Worm (Caenorhabditis elegans) whole organism, young adult: ENCODE data around the gene gid-7.

Source experiments
- B0035.1 ChIP-seq: sonication (generic microtip); optimal IDR thresholded peaks from 2 replicates; lab custom pipeline; 2016; ENCODE audit warnings: missing genetic modification characterization, mild to moderate bottlenecking, missing compliant biosample characterization, missing genotype, missing genetic modification reagents
- F10E7.11 ChIP-seq: sonication (generic microtip); optimal IDR thresholded peaks from 2 replicates; lab custom pipeline; 2017; ENCODE audit warnings: mild to moderate bottlenecking, missing genetic modification characterization, moderate library complexity, missing compliant biosample characterization
- F57A8.1 ChIP-seq: fragments of 200-800 bp; sonication (Bioruptor generic); optimal IDR thresholded peaks from 2 replicates; lab custom pipeline; 2018; ENCODE audit warnings: mild to moderate bottlenecking, missing genetic modification characterization, moderate library complexity, missing compliant biosample characterization
- K12H6.12 ChIP-seq: fragments of 200-800 bp; sonication (Bioruptor generic); optimal IDR thresholded peaks from 2 replicates; lab custom pipeline; 2018; ENCODE audit warnings: mild to moderate bottlenecking, missing genetic modification characterization, missing compliant biosample characterization
- T26A5.8 ChIP-seq: sonication (generic microtip); optimal IDR thresholded peaks from 2 replicates; lab custom pipeline; 2016; ENCODE audit warnings: missing genetic modification characterization, missing compliant biosample characterization
- ama-1 ChIP-seq, 3 experiments: fragments of 150-350 bp in 1 of 3; sonication (generic microtip) in 2 of 3; optimal IDR thresholded peaks; 2 replicates each; lab custom pipeline; 2014 to 2018; ENCODE audit warnings: missing biosample characterization in 2 of 3, missing genetic modification characterization in 2 of 3, missing genetic modification reagents in 2 of 3
- atf-7 ChIP-seq: sonication (generic microtip); optimal IDR thresholded peaks from 2 replicates; lab custom pipeline; 2017; ENCODE audit warnings: mild to moderate bottlenecking, missing genetic modification characterization, missing compliant biosample characterization
- athp-1 ChIP-seq: sonication (generic microtip); optimal IDR thresholded peaks from 2 replicates; lab custom pipeline; 2017; ENCODE audit warnings: mild to moderate bottlenecking, missing genetic modification characterization, missing compliant biosample characterization
- attf-3 ChIP-seq: fragments of 200-800 bp; sonication (Bioruptor generic); conservative IDR thresholded peaks from 2 replicates; pipeline ENCODE4 v1.3.6; 2022; ENCODE audit warnings: missing genetic modification reagents, missing genetic modification characterization, missing compliant biosample characterization
- attf-6 ChIP-seq: fragments of 200-800 bp; sonication (Bioruptor generic); IDR thresholded peaks from 2 replicates; pipeline ENCODE4 v1.3.6; 2022; ENCODE audit warnings: missing genetic modification reagents, missing genetic modification characterization, missing compliant biosample characterization
- bed-1 ChIP-seq: fragments of 200-800 bp; sonication (Bioruptor generic); IDR thresholded peaks from 2 replicates; pipeline ENCODE4 v1.3.6; 2022; ENCODE audit warnings: missing genetic modification reagents, missing genetic modification characterization, missing compliant biosample characterization
- cebp-1 ChIP-seq, 2 experiments: fragments of 200-800 bp in 1 of 2; sonication (Bioruptor generic) in 1 of 2; sonication (generic microtip) in 1 of 2; IDR thresholded peaks in 1 of 2; optimal IDR thresholded peaks in 1 of 2; 2 replicates each; pipeline versions ENCODE4 v1.3.6 to Lab custom; 2017 to 2022; ENCODE audit warnings: missing compliant biosample characterization in 2 of 2, missing genetic modification characterization in 2 of 2, mild to moderate bottlenecking in 1 of 2, missing genetic modification reagents in 1 of 2, moderate library complexity in 1 of 2
- ceh-27 ChIP-seq: fragments of 200-800 bp; sonication (Bioruptor generic); optimal IDR thresholded peaks from 2 replicates; lab custom pipeline; 2018; ENCODE audit warnings: mild to moderate bottlenecking, missing genetic modification characterization, moderate library complexity, missing compliant biosample characterization
- ceh-40 ChIP-seq: fragments of 200-800 bp; sonication (Bioruptor generic); IDR thresholded peaks from 2 replicates; pipeline ENCODE4 v1.3.6; 2022; ENCODE audit warnings: missing genetic modification characterization, missing compliant biosample characterization
- ceh-58 ChIP-seq: fragments of 200-800 bp; sonication (Bioruptor generic); IDR thresholded peaks from 2 replicates; pipeline ENCODE4 v1.3.6; 2022; ENCODE audit warnings: missing genetic modification characterization, missing compliant biosample characterization
- chd-7 ChIP-seq: sonication (generic microtip); optimal IDR thresholded peaks from 2 replicates; lab custom pipeline; 2016; ENCODE audit warnings: mild to moderate bottlenecking, missing genetic modification characterization, moderate library complexity, missing compliant biosample characterization
- die-1 ChIP-seq: sonication (generic microtip); optimal IDR thresholded peaks from 2 replicates; lab custom pipeline; 2016; ENCODE audit warnings: missing genotype, mild to moderate bottlenecking, missing genetic modification characterization, missing compliant biosample characterization
- efl-1 ChIP-seq: fragments of 150-350 bp; optimal IDR thresholded peaks from 2 replicates; lab custom pipeline; 2014; ENCODE audit warnings: missing biosample characterization, missing genetic modification reagents, missing genetic modification characterization
- egl-18 ChIP-seq: fragments of 200-800 bp; sonication (Bioruptor generic); IDR thresholded peaks from 2 replicates; pipeline ENCODE4 v1.3.6; 2022; ENCODE audit warnings: missing genetic modification reagents, missing genetic modification characterization, missing compliant biosample characterization
- hmg-1.2 ChIP-seq: fragments of 200-800 bp; sonication (Bioruptor generic); IDR thresholded peaks from 2 replicates; pipeline ENCODE4 v1.3.6; 2022; ENCODE audit warnings: missing genetic modification reagents, missing genetic modification characterization, missing compliant biosample characterization
- hmg-20 ChIP-seq: fragments of 200-800 bp; sonication (Bioruptor generic); IDR thresholded peaks from 2 replicates; pipeline ENCODE4 v1.3.6; 2022; ENCODE audit warnings: missing genetic modification reagents, missing genetic modification characterization, missing compliant biosample characterization
- let-526 ChIP-seq: fragments of 200-800 bp; sonication (Bioruptor generic); IDR thresholded peaks from 2 replicates; pipeline ENCODE4 v1.3.6; 2022; ENCODE audit warnings: missing genetic modification reagents, missing genetic modification characterization, missing compliant biosample characterization
- lin-35 ChIP-seq, 3 experiments: fragments of 150-350 bp in 2 of 3; sonication (generic microtip) in 1 of 3; optimal IDR thresholded peaks; 2 replicates each; lab custom pipeline; 2014 to 2018; ENCODE audit warnings: missing biosample characterization in 3 of 3, missing genetic modification characterization in 3 of 3, missing genetic modification reagents in 3 of 3
- lin-40 ChIP-seq: sonication (generic microtip); optimal IDR thresholded peaks from 2 replicates; lab custom pipeline; 2016; ENCODE audit warnings: missing genetic modification characterization, mild to moderate bottlenecking, missing compliant biosample characterization, missing genotype, missing genetic modification reagents
- lsl-1 ChIP-seq: fragments of 200-800 bp; sonication (Bioruptor generic); optimal IDR thresholded peaks from 2 replicates; lab custom pipeline; 2018; ENCODE audit warnings: mild to moderate bottlenecking, missing genetic modification characterization, moderate library complexity, missing compliant biosample characterization
- madf-10 ChIP-seq: sonication (generic microtip); optimal IDR thresholded peaks from 2 replicates; lab custom pipeline; 2016; ENCODE audit warnings: mild to moderate bottlenecking, missing genetic modification characterization, missing compliant biosample characterization
- mcd-1 ChIP-seq: fragments of 200-800 bp; sonication (Bioruptor generic); IDR thresholded peaks from 2 replicates; pipeline ENCODE4 v1.3.6; 2022; ENCODE audit warnings: missing genetic modification reagents, missing genetic modification characterization, missing compliant biosample characterization
- nfyb-1 ChIP-seq: fragments of 200-800 bp; sonication (Bioruptor generic); IDR thresholded peaks from 2 replicates; pipeline ENCODE4 v1.3.6; 2022; ENCODE audit warnings: missing genetic modification reagents, missing genetic modification characterization, missing compliant biosample characterization
- pha-4 ChIP-seq: fragments of 150-350 bp; sonication (generic microtip); optimal IDR thresholded peaks from 2 replicates; lab custom pipeline; 2014; ENCODE audit warnings: missing biosample characterization, missing genetic modification reagents, missing genetic modification characterization
- snpc-3.4 ChIP-seq: sonication (generic microtip); optimal IDR thresholded peaks from 2 replicates; lab custom pipeline; 2017; ENCODE audit warnings: missing genetic modification characterization, mild to moderate bottlenecking, missing compliant biosample characterization, antibody characterized with exemption, moderate library complexity, missing genotype, missing genetic modification reagents
- snpc-4 ChIP-seq, 5 experiments: fragments of 150-350 bp in 1 of 5; sonication (generic microtip) in 4 of 5; optimal IDR thresholded peaks; 2 replicates each; lab custom pipeline; 2014 to 2018; ENCODE audit warnings: missing genetic modification characterization in 5 of 5, missing biosample characterization in 3 of 5, antibody characterized with exemption in 2 of 5, mild to moderate bottlenecking in 2 of 5, missing compliant biosample characterization in 2 of 5, missing genotype in 2 of 5, moderate library complexity in 2 of 5, missing genetic modification reagents in 1 of 5
- tbx-9 ChIP-seq: sonication (generic microtip); optimal IDR thresholded peaks from 2 replicates; lab custom pipeline; 2016; ENCODE audit warnings: borderline replicate concordance, missing genetic modification characterization, inconsistent platforms, missing compliant biosample characterization
- unc-130 ChIP-seq: sonication (generic microtip); optimal IDR thresholded peaks from 2 replicates; lab custom pipeline; 2016; ENCODE audit warnings: missing genetic modification reagents, missing genetic modification characterization, missing compliant biosample characterization
- unc-62 ChIP-seq: fragments of 150-350 bp; optimal IDR thresholded peaks from 2 replicates; lab custom pipeline; 2014; ENCODE audit warnings: missing biosample characterization, missing genetic modification reagents, missing genetic modification characterization
- zfh-2 ChIP-seq: fragments of 200-800 bp; sonication (Bioruptor generic); conservative IDR thresholded peaks from 2 replicates; pipeline ENCODE4 v1.3.6; 2022; ENCODE audit warnings: missing genetic modification reagents, missing genetic modification characterization, missing compliant biosample characterization
- ztf-25 ChIP-seq: fragments of 200-800 bp; sonication (Bioruptor generic); IDR thresholded peaks from 2 replicates; pipeline ENCODE4 v1.3.6; 2022; ENCODE audit warnings: missing genetic modification reagents, missing genetic modification characterization, missing compliant biosample characterization

gid-7 gene

DNA sequence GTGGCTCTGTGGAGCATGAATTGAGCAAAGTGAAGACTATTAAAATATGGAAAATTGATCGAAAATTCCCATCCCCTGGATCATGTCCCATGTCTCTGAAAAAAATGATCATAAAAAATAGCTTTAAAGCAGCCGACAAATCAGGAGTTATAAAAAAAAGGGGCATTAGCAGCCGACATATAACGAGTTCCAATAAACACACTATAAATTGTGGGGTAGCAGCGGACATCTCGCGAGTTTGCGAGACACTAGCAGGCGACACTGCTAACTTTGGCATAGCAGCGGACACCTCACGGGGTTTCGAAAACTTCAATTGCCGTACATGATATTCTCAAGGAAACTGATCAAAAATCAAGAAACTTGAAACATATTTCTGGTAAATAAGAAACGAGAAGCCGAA lies 17.6 kb downstream of the gid-7 start, which contains the start of gene hpo-36:
Gene hpo-36 (minus strand): TSS at position 101 of the 400 bp plus-strand sequence.
- no peak for TF ChIP-seq athp-1 (tag; lab: Kevin White, UChicago)
- no peak for TF ChIP-seq snpc-4 (GFP tag; optimal IDR thresholded peaks at IDR 0.05; lab: Kevin White, UChicago)
- TF ChIP-seq snpc-4 (tag; optimal IDR thresholded peaks at IDR 0.05; lab: Kevin White, UChicago) = peak in 2 of 4 experiments; percentile 9 to 29

DNA sequence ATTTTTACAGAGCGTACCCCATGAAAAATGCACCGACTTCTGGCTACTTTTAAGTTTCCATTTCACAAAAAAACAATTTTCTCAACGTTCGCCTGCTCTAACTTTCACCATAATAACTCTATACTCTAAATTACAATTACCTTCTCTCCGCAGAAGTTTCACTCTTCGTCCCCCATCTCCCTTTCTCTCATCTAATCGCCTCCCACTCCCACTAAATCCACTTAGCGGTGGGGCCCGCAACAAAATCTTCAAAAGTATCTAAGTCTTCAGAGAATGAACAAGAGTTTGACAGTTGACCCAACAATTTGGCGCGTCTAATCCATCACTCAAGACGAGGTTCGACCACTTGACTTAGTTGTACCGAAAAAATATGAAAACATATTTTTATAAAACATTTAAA lies 18.5 kb downstream of the gid-7 start:
- TF ChIP-seq T26A5.8 (tag; lab: Kevin White, UChicago) = no peak
- no peak for TF ChIP-seq ama-1 (optimal IDR thresholded peaks at IDR 0.05; lab: Kevin White, UChicago)
- TF ChIP-seq ama-1 (GFP tag; optimal IDR thresholded peaks at IDR 0.05; lab: Kevin White, UChicago) = no peak

ce11 chrV:3724772-3725171 lies 32.1 kb downstream of the gid-7 start, which contains the start of gene str-30:
str-30 (plus strand) TSS chrV:3725072.
- TF ChIP-seq F10E7.11 (tag; lab: Kevin White, UChicago) = no peak

ce11 chrV:3718507-3718906 lies 38.4 kb downstream of the gid-7 start:
- TF ChIP-seq madf-10 (tag; lab: Kevin White, UChicago) (no peak), die-1 (no peak), tbx-9 (tag; lab: Kevin White, UChicago) (no peak), egl-18 (no peak), hmg-20 (GFP tag; lab: Robert Waterston, UW) (no peak), B0035.1 (no peak), let-526 (GFP tag; lab: Robert Waterston, UW) (no peak), pha-4 (no peak), ztf-25 (no peak), zfh-2 (GFP tag; lab: Robert Waterston, UW) (no peak), hmg-1.2 (GFP tag; lab: Robert Waterston, UW) (no peak), ceh-40 (no peak), unc-62 (GFP tag; lab: Kevin White, UChicago) (no peak)
- TF ChIP-seq, all 124 proteins: peak for 0

DNA sequence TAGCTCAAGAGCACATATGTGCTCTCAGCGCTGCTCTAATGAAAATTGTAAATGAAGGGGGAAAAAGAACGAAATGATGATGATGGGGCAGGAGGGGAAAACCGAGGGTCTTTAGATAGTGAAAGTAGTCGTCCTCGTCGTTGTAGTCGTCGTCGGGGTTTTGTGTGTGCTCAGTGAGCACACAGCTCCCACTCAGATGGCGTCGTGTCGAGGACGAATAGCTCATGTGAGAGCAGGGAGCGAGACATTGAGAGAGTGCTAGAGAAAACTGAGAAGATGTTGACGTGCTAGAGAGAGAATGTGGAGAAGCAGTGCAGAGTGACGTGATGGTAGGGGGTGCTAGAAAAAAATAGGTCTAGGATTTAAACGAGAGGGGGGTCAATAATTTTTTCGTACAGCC lies 39.1 kb downstream of the gid-7 start:
- TF ChIP-seq nfyb-1 (GFP tag; lab: Robert Waterston, UW) (0 out of 2 replicates have a peak, but pooled peaks have one; percentile 25), bed-1 (no peak), attf-3 (GFP tag; lab: Robert Waterston, UW) (no peak), ceh-27 (GFP tag; lab: Kevin White, UChicago) (peak; percentile 61), snpc-3.4 (tag; lab: Kevin White, UChicago) (no peak), lin-35 (GFP tag; optimal IDR thresholded peaks at IDR 0.05; lab: Kevin White, UChicago) (peak in 1 of 3 experiments; percentile 17), zfh-2 (GFP tag; lab: Robert Waterston, UW) (0 out of 2 replicates have a peak, but pooled peaks have one; percentile 39), cebp-1 (GFP tag; IDR thresholded peaks at IDR 0.05; lab: Robert Waterston, UW) (no peak), cebp-1 (tag; optimal IDR thresholded peaks at IDR 0.05; lab: Kevin White, UChicago) (no peak), unc-130 (GFP tag; lab: Kevin White, UChicago) (no peak), lsl-1 (no peak)

DNA sequence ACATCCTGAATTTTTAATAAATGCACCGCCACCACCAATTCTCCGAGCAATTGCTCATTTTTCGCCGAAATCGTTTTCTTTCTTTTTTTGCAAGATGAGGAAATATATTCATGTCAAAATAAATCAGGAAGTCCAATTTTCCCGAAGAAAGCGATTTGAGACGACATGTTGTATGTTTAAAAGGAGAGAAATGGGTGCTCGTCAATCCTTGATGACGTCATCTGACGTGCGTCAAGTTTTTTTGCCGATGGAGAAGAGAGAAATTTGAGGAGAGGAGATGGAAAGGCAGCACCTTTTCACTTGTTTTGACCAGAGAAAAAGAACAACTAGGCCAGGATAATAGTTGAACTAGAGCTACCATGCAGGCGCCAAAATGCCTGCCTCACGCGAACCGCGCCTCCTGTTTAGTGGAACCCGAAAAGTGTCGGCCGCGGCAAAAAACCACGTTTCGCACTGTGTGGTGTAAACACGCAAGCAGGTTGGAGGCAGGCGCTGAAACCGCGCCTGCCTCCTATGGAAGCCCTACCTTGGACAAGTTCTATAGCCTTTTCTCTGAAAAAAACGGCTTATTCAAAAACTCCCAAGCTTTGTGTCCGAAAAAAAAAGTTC lies 40.5 kb downstream of the gid-7 start:
- TF ChIP-seq cebp-1 (GFP tag; IDR thresholded peaks at IDR 0.05; lab: Robert Waterston, UW) (no peak), cebp-1 (tag; optimal IDR thresholded peaks at IDR 0.05; lab: Kevin White, UChicago) (peak; percentile 28), nfyb-1 (GFP tag; lab: Robert Waterston, UW) (0 out of 2 replicates have a peak, but pooled peaks have one; percentile 24), ceh-58 (GFP tag; lab: Robert Waterston, UW) (no peak), chd-7 (tag; lab: Kevin White, UChicago) (peak; percentile 55), K12H6.12 (peak; percentile 38), zfh-2 (GFP tag; lab: Robert Waterston, UW) (peak; percentile 77), mcd-1 (GFP tag; lab: Robert Waterston, UW) (0 out of 2 replicates have a peak, but pooled peaks have one; percentile 32), snpc-4 (GFP tag; optimal IDR thresholded peaks at IDR 0.05; lab: Kevin White, UChicago) (peak; percentile 37), snpc-4 (tag; optimal IDR thresholded peaks at IDR 0.05; lab: Kevin White, UChicago) (peak; percentile 40 to 71 (median 68)), lin-40 (peak; percentile 14), efl-1 (GFP tag; lab: Kevin White, UChicago) (no peak), lin-35 (GFP tag; optimal IDR thresholded peaks at IDR 0.05; lab: Kevin White, UChicago) (peak in 1 of 3 experiments; percentile 63), atf-7 (tag; lab: Kevin White, UChicago) (peak; percentile 91), attf-6 (GFP tag; lab: Robert Waterston, UW) (0 out of 2 replicates have a peak, but pooled peaks have one; percentile 45), F57A8.1 (GFP tag; lab: Kevin White, UChicago) (no peak)
